Worm (Caenorhabditis elegans): Measurements from ENCODE around the gene gcy-14.
"Not testable (repeated sequence)": the region's sequence is repeated elsewhere in the genome, so short reads cannot be mapped to it uniquely, and the experiment has no call there.

gcy-14 gene

DNA sequence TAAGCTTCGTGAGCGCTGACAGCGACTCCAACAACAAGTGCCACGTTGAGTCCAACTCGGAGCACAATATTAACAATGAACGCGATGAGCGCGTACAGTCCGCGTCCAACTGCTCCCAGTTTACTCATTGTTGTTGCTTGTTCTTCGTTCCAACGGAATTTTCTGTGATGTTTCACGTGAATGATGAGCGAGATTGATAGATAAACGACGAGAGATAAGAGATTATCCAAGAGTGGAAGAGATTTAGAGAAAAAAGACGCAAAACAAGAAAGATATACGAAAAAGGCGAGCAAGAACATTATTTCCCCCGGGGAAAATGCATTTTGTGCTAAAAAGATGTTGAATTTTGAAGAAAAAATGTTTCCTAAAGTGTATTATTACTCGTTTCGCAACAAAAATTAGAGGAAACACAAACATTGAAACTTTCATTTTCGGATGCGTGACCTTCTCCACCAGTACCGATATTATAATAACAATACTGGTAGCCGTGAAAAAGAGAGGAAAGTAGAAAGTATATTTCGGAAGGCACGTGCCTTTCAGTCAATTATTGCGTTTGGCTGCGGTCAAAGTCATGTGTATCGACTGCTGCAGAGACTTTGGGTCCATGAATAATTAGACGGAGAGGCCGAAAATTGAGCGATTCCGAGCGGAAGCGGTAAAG lies 36.5 kb downstream of the gcy-14 start:
- no peak for TF ChIP-seq flh-1 (GFP tag; optimal IDR thresholded peaks at IDR 0.05)
- TF ChIP-seq unc-62 (GFP tag; optimal IDR thresholded peaks at IDR 0.05): peak; percentile 18
- TF ChIP-seq unc-120 (tag; optimal IDR thresholded peaks at IDR 0.05; ENCODE audit: poor library complexity, severe bottlenecking): peak; percentile 38
- TF ChIP-seq drap-1 (GFP tag; optimal IDR thresholded peaks at IDR 0.05): no peak
- TF ChIP-seq elt-1 (tag; optimal IDR thresholded peaks at IDR 0.05; ENCODE audit: borderline replicate concordance, insufficient read depth): peak; percentile 58
- TF ChIP-seq elt-3 (tag; optimal IDR thresholded peaks at IDR 0.05): peak; percentile 38

ce11 chrV:14830267-14831175 lies 37.6 kb downstream of the gcy-14 start:
- TF ChIP-seq pha-4 (tag; optimal IDR thresholded peaks at IDR 0.05) (peak; percentile 30), mls-2 (tag; optimal IDR thresholded peaks at IDR 0.05) (no peak), nhr-237 (tag; optimal IDR thresholded peaks at IDR 0.05) (no peak), drap-1 (GFP tag; optimal IDR thresholded peaks at IDR 0.05) (peak; percentile 68), M03D4.4 (tag; optimal IDR thresholded peaks at IDR 0.05) (peak; percentile 5), snpc-4 (tag; optimal IDR thresholded peaks at IDR 0.05) (no peak), zip-8 (tag; optimal IDR thresholded peaks at IDR 0.05) (no peak), nhr-2 (tag; optimal IDR thresholded peaks at IDR 0.05) (peak; percentile 80), unc-62 (GFP tag; optimal IDR thresholded peaks at IDR 0.05) (no peak), unc-120 (tag; optimal IDR thresholded peaks at IDR 0.05; ENCODE audit: poor library complexity, severe bottlenecking) (peak; percentile 63), ztf-11 (tag; optimal IDR thresholded peaks at IDR 0.05) (no peak), ceh-83 (GFP tag; optimal IDR thresholded peaks at IDR 0.05) (no peak), mab-5 (tag; optimal IDR thresholded peaks at IDR 0.05) (no peak), lsy-2 (tag; optimal IDR thresholded peaks at IDR 0.05) (no peak), lin-13 (tag; optimal IDR thresholded peaks at IDR 0.05) (no peak), elt-3 (tag; optimal IDR thresholded peaks at IDR 0.05) (no peak), ces-1 (GFP tag; optimal IDR thresholded peaks at IDR 0.05) (no peak), hlh-1 (tag; optimal IDR thresholded peaks at IDR 0.05) (peak; percentile 66), sptf-1 (tag; optimal IDR thresholded peaks at IDR 0.05) (no peak), tbx-8 (GFP tag; optimal IDR thresholded peaks at IDR 0.05) (no peak), nhr-12 (tag; optimal IDR thresholded peaks at IDR 0.05) (no peak), bed-3 (GFP tag; optimal IDR thresholded peaks at IDR 0.05) (no peak), ceh-39 (tag; optimal IDR thresholded peaks at IDR 0.05) (no peak)

DNA sequence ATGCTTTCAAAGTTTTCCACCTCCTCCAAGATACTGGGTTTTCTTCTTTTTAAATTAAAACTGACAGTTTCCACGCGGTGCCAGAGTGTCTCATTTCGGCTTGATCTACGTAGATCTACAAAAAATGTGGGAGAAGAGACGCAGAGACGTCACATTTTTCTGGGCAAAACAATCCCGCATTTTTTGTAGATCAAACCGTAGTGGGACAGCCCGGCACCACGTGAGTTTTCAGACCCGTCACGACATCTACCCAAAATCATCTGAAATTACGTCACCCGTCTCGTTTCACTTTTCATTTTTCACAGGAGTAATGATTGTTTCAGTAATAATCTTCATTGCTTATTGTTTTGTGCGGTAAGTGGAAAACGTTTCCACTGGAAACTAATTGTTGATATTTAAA lies 39.7 kb downstream of the gcy-14 start:
- TF ChIP-seq ceh-39 (tag; optimal IDR thresholded peaks at IDR 0.05) (no peak), ceh-43 (GFP tag; optimal IDR thresholded peaks at IDR 0.05) (no peak), blmp-1 (tag; optimal IDR thresholded peaks at IDR 0.05) (no peak), tbx-8 (GFP tag; optimal IDR thresholded peaks at IDR 0.05) (no peak), pha-4 (tag; optimal IDR thresholded peaks at IDR 0.05) (no peak), flh-1 (GFP tag; optimal IDR thresholded peaks at IDR 0.05) (no peak), ceh-83 (GFP tag; optimal IDR thresholded peaks at IDR 0.05) (peak; percentile 34), lin-13 (tag; optimal IDR thresholded peaks at IDR 0.05) (no peak), elt-3 (tag; optimal IDR thresholded peaks at IDR 0.05) (no peak), ces-1 (GFP tag; optimal IDR thresholded peaks at IDR 0.05) (no peak), sem-2 (GFP tag; optimal IDR thresholded peaks at IDR 0.05) (peak; percentile 16), cnd-1 (tag; optimal IDR thresholded peaks at IDR 0.05) (no peak), ham-2 (GFP tag; optimal IDR thresholded peaks at IDR 0.05) (no peak), nhr-12 (tag; optimal IDR thresholded peaks at IDR 0.05) (no peak), ztf-11 (tag; optimal IDR thresholded peaks at IDR 0.05) (no peak), nhr-237 (tag; optimal IDR thresholded peaks at IDR 0.05) (no peak)

DNA sequence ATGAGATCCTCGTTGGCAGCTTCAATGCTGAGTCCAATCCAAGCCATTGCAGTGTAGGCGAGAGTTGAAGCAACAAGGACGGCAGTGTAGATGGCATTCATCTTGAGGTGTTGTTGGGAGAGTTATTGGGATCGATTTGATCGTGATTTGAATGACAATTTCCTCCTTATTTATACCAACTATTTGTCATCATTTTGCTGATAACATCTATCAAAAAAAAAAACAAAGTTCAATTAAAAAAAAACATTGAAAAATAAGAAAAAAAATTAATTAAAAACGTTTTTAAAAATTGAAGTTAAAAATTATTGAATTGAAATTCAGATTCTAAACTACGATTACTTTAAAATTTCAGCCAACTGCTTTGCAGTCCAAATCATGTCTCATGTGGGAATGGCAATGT lies 41.1 kb downstream of the gcy-14 start, which contains the start of gene nspa-8:
Gene nspa-8, minus strand, starts transcription at position 101 of the 400 bp plus-strand sequence.
- not testable (repeated sequence) for TF ChIP-seq tbx-8 (GFP tag; optimal IDR thresholded peaks at IDR 0.05); ham-2 (GFP tag; optimal IDR thresholded peaks at IDR 0.05); snpc-4 (tag; optimal IDR thresholded peaks at IDR 0.05)
